Fruit fly (Drosophila melanogaster): ENCODE data around the gene CG10801.

Gene CG10801

DNA sequence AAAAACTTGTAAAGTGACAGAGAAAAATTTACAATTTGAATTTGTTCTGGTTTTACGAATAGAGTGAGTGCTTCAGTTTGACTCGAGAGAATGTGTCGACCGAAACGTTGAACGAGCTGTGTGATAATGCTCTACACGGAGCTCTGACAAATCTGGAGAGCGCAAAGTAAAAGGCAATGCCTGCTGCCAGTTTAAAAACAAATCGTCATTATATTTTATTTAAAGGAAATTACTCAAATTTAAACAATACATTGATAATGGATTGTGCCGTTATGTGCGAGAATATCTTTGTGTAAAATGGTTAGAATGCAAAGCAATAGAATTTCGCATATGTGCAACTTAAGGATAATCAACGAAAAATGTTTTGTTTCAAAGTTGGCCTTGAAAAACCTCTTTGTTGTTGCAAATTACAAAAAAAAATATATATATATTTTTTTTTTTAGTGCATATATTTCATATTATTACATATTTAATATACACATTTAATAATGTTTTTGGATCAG lies at the start of gene CG10801, which contains the start of gene CG16782:
TSS of gene CG10801 (plus strand) at position 453 of the 503 bp plus-strand sequence.
TSS of gene CG16782 (minus strand) at position 101 of the 503 bp plus-strand sequence.
- TF ChIP-seq CTCF (optimal IDR thresholded peaks at IDR 0.05) = no peak
- no peak for TF ChIP-seq CG8478 (optimal IDR thresholded peaks at IDR 0.05)

DNA sequence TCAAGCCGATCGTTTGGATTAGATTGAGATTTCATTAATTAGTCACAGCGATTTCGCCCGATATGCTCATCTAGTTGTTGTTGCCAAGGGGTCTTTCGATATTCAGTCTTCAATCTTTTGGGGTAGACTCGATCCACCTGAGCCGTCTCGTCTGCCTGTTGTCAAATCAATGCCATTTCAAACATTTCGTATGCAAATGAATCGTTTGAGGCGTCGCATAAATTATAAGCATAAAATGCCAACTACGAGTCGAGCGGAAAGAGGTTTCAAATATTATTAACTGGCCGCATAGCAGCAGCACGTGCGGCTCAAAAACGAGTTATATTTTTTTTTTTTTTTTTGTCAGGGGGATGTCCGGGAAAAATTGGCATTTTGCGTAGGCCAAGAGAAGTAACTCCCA lies 49.0 kb upstream of the CG10801 start:
- TF ChIP-seq CG8478 (optimal IDR thresholded peaks at IDR 0.05) = no peak
- TF ChIP-seq CTCF (optimal IDR thresholded peaks at IDR 0.05) = no peak

DNA sequence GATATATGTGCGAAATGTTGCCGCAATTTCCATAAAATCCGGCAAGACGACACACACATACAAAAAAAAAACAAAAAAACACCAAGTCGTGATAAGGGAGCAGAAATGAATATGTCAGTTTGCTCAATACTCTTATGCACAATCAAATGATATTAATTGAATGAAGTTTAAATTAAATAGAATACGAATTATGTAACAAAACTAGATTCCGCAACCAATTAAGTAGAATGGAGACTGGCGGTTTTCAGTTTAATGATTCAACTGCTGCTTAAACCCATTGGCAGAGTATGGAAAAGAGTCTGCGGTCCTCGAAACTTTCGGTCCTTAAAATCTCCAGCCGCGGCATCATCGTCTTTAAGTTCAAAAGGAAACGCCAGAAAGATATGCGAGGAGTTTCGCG lies 48.6 kb upstream of the CG10801 start:
- no peak for TF ChIP-seq CG8478 (optimal IDR thresholded peaks at IDR 0.05)
- no peak for TF ChIP-seq CTCF (optimal IDR thresholded peaks at IDR 0.05)

DNA sequence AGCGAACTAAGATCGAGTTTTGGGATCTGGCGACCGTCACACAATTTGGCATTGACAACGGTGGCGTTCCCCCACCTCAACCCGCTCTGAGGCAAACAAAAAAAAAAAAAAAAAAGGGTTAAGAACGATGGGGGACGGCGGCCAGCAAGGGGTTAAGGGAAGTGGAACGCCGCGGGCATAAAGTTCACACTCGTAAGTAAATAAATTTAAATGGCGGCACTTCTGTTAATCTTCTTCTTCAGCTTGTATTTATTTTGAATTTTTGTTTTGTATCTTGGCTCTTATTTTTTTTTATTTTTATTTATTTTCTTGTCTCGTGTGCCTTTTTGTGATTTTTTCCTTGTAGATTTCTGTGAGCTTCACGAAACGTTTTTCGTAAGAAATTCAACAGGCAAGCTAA lies 47.5 kb upstream of the CG10801 start:
- TF ChIP-seq CTCF (optimal IDR thresholded peaks at IDR 0.05) (no peak), CG8478 (optimal IDR thresholded peaks at IDR 0.05) (no peak)

DNA sequence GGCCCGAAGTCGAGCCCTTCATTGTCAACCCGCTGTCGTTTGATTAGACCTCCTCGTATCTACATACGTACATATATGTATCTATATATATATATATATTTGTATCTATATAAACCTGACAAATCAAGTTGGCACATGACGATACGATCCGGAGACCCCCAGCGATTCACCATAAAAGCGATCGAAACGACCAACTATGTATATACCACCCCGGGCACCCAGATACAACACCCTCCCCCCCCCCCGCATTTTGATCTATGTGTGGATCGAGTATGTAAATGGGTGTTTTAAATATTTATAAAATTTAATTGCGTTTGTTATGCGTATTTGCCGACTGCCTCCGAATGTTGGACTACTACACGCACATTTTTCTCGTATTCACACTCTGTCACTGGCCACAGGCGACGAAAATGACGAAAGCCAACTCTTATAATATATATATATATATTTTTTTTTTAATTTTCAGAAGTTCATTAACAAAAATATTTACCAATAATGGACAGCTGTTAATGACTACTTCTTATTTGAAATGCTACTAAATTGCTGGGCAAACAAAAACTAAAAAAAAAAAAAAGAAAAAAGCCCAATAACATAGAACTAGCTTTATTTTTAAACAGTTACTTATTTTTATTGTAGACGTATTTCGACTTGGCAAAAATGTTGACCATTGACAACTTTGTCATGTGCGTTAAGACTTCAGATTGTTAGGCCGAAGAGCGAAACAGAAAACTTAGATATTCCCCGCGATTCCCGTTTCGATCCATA lies 46.2 kb upstream of the CG10801 start:
- TF ChIP-seq CG8478 (optimal IDR thresholded peaks at IDR 0.05) (no peak), CTCF (optimal IDR thresholded peaks at IDR 0.05) (no peak)

DNA sequence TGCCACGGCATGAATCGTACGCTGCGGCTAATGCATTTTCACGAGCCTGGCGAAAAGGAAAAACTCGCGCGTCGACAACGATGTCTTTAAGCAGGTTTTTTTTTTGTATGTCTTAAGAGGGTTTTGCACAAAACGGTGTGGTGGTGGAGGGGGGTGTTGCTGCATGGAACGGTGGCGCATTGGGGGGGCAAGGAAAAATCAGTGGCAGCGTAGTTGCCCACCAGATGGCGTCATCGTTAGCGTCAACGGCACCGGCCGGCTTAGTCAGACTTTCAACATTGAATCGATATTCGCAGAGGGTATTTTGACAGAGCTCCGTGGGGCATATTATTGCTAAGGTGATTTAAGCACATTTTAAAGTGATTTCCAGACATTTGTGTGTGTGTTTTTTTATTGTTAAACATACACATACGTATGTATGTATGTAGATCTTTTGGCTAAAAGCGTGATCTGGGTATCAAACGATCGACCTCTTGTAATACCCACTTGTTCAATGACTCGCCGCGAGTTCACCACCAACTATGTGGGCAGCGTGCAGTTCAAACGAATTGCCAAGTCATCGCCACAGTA lies 37.1 kb upstream of the CG10801 start:
- TF ChIP-seq CTCF (optimal IDR thresholded peaks at IDR 0.05) (peak; percentile 53 to 65), CG8478 (optimal IDR thresholded peaks at IDR 0.05) (no peak)

DNA sequence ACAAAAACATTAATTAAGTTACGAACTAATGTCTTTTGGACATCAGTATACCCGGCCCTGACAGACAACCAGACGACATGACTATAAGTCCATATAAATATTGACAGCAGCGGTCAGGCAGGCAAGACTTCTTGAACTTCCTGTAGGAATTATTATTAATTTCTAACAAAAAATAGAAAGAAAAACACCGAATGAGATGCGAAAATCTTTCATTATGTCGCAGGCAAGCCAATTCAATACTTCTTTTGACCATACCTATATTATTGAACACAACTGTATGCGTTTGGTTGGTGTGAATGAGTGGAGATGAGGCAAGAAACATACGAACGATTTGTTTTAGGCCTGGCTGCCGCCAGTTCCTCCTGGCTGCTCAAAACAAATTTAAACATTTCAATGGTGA lies 35.4 kb upstream of the CG10801 start:
- TF ChIP-seq CG8478 (optimal IDR thresholded peaks at IDR 0.05) (no peak), CTCF (optimal IDR thresholded peaks at IDR 0.05) (no peak)

DNA sequence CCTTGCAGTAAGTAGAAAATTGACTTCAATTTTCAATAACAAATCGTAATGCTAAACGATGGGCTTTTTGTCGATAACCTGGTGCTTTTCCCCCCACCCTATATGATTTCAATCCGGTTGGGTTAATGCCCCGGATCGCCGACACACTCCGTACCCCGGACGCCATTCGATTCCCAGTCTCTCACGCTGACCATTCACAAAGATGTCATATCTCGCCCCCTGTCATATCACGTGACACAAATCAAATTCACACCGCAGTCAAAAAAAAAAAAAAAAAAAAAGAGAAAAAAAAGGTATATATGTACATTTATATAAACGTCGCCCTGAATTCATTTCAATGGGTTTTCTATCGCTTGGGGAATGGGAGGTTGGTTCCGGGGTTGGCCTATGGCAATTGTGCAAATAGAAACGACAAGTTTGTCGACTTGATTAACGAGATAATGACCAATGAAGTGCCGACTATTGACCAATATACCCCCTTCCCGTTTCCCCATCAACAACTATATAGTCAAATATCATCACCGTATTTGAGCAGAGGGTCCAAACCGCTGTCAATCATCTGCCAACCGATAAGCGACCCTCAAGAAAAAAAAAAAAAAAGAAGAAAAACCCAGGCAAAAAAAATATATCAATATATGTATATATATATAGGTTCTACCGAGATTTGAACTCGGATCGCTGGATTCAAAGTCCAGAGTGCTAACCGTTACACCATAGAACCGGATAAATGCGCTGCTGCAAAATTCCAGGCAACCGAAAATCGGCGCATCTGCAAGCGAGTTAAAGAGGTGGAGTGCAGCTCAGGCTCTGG lies 33.4 kb upstream of the CG10801 start:
- no peak for TF ChIP-seq CTCF (optimal IDR thresholded peaks at IDR 0.05)
- no peak for TF ChIP-seq CG8478 (optimal IDR thresholded peaks at IDR 0.05)

DNA sequence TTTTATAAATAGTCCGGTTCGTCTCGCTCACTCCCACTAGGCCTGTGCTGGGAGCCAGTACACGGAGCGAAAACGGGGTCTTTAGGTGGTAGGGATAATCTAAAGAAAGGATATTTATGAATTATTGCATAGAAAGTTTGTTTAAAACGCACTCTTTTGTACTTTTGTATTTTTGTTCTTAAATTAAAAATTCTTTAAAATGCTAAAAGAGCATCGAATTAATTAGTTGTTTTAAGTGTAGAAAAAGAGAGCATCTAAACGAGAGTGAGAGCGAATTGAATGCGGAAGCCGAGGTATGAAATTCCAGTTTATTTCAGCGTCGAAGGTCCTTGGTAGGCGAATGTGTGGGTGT lies 32.8 kb upstream of the CG10801 start:
- TF ChIP-seq CTCF (optimal IDR thresholded peaks at IDR 0.05) = no peak
- no peak for TF ChIP-seq CG8478 (optimal IDR thresholded peaks at IDR 0.05)

DNA sequence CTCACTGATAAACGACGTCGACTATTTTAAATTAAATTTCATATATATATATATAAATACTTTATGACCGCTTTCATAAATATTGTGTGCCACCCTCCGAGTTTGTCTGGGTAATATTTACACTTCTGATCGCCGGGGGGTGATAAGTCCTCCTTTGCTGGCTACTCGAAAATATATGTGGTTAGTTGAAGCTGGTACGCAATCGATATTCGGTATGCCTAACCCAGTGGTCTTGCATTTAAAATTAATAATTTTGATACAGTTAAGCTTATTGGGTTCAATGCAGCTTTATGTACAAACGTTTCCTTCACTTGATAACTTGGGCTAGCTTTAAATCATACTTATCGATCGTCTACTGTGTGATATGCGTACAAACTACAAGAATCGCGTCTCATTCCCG lies 30.4 kb upstream of the CG10801 start:
- TF ChIP-seq CTCF (optimal IDR thresholded peaks at IDR 0.05) (no peak), CG8478 (optimal IDR thresholded peaks at IDR 0.05) (no peak)

DNA sequence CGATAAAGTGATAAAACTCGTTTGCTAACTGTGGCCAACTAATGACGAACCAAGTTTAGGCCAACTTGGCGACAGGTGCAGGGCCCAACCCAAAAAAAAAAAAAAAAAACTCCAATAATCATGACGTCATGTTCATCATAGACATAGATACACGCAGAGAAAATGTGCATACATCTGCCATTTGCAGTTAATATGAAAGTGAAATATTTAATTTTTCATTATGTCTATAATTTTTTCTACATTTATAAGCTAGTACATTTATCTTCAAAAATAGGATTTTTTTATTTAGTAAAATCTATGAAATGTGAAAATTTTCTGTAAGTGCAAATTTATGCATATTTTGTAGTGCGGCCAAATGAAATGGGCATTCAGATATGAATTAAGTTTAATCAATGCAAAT lies 28.8 kb upstream of the CG10801 start:
- TF ChIP-seq CTCF (optimal IDR thresholded peaks at IDR 0.05) (no peak), CG8478 (optimal IDR thresholded peaks at IDR 0.05) (no peak)

DNA sequence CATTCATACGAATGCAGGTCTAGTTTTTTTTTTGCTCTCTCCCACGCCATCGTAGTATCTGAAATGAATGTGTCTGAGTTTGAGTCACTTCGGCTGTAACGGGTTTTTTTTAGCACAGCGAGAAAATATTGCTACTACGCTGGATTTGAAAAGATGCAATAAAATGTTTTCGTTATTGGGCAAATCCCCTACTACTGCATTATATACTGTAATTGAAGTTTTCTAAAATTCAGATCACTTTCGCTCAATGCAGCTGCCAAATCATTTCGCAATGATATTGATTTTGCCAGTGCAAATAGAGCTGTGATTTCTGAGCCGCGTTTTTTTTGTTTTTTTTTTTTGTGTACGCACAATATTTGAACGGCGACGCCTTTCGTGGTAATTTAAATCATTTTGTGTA lies 27.5 kb upstream of the CG10801 start:
- TF ChIP-seq CTCF (optimal IDR thresholded peaks at IDR 0.05) = no peak

DNA sequence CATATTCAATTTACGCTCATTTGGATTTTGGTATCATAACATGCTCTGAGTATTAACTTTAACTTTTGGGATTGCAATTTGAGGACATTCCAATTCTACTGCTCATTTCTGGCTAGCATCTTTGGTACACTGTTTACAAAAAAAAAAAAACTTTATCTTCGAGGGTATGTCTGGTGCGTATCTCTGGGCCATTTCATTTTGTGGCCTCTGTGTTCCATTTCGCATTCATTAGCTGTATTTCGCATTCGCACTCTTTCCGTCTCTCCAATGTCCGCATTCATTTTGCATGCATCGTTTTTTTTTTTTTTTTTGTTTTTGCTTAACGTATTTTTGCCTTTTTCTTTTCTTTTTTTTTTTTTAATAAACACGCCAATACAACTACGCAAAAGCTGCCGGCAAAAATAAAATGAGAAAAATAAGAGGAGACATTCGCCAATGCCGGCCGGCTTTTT lies 26.7 kb upstream of the CG10801 start:
- TF ChIP-seq CTCF (optimal IDR thresholded peaks at IDR 0.05) (no peak), CG8478 (optimal IDR thresholded peaks at IDR 0.05) (no peak)

DNA sequence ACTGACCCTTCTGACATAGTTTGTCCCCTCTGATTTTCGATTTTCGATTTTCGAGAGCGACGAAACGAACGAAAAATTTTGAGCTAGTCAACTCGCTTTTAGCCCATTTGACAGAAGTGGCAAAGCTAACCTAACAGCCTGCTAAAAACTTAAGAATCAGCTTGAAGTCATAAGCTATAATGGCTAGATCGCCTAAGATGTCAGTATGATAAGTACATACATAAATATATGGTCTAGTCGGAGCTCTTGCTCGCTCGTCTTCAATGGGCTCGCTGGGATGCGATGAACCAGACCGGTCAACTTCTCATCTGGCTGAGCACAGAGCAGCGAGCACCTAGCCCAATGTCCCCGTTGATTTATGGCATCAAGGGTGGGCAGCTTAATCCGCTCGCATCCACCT lies 24.7 kb upstream of the CG10801 start, which contains the start of gene CG14269:
TSS of gene CG14269 (minus strand) at position 101 of the 400 bp plus-strand sequence.
- TF ChIP-seq CG8478 (optimal IDR thresholded peaks at IDR 0.05) = no peak
- no peak for TF ChIP-seq CTCF (optimal IDR thresholded peaks at IDR 0.05)

DNA sequence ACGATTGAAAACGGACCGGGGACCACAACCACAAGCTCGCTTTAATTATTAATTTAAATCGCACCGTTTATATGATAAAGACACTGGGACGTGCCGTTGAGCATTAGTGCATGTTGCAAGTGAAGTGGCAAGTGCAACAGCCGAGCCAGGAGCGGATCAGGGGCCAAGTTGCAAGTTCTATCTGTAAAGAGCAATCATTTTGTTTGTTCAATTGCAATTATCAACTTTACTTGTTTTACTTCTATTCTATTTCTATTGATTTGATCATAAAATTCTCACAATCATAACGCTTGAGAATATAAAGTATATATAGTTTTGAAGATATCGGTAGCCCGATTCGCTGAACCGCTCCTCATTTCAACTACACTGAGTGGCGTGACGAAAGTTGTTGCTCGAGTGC lies 24.2 kb upstream of the CG10801 start:
- TF ChIP-seq CTCF (optimal IDR thresholded peaks at IDR 0.05) (no peak), CG8478 (optimal IDR thresholded peaks at IDR 0.05) (no peak)
